Worm (Caenorhabditis elegans) whole organism, late embryonic: ENCODE results near the gene exc-7.

Experiments
- F13H6.1 ChIP-seq: sonication (generic microtip); optimal IDR thresholded peaks from 2 replicates; lab custom pipeline; 2016; ENCODE audit warnings: missing genetic modification characterization, missing compliant biosample characterization
- ceh-14 ChIP-seq: sonication (generic microtip); optimal IDR thresholded peaks from 2 replicates; lab custom pipeline; 2016; ENCODE audit warnings: missing genotype, missing genetic modification characterization, missing compliant biosample characterization
- ceh-18 ChIP-seq: sonication (generic microtip); optimal IDR thresholded peaks from 2 replicates; lab custom pipeline; 2016; ENCODE audit warnings: missing genetic modification characterization, missing compliant biosample characterization
- ceh-24 ChIP-seq: sonication (generic microtip); optimal IDR thresholded peaks from 2 replicates; lab custom pipeline; 2016; ENCODE audit warnings: mild to moderate bottlenecking, missing genetic modification characterization, missing compliant biosample characterization
- ceh-30 ChIP-seq: fragments of 150-350 bp; optimal IDR thresholded peaks from 2 replicates; lab custom pipeline; 2014; ENCODE audit warnings: missing biosample characterization, missing genetic modification characterization
- ceh-31 ChIP-seq: sonication (generic microtip); optimal IDR thresholded peaks from 2 replicates; lab custom pipeline; 2016; ENCODE audit warnings: missing genetic modification characterization, missing compliant biosample characterization
- ceh-34 ChIP-seq: sonication (generic microtip); optimal IDR thresholded peaks from 2 replicates; lab custom pipeline; 2016; ENCODE audit warnings: mild to moderate bottlenecking, missing genetic modification characterization, missing compliant biosample characterization
- ceh-45 ChIP-seq: fragments of 200-800 bp; sonication (Bioruptor generic); IDR thresholded peaks from 2 replicates; pipeline ENCODE4 v1.3.6; 2022; ENCODE audit warnings: missing genetic modification reagents, missing genetic modification characterization, missing compliant biosample characterization
- ceh-48 ChIP-seq: sonication (generic microtip); optimal IDR thresholded peaks from 2 replicates; lab custom pipeline; 2016; ENCODE audit warnings: missing genetic modification characterization, inconsistent platforms, missing compliant biosample characterization
- che-1 ChIP-seq: sonication (generic microtip); optimal IDR thresholded peaks from 2 replicates; lab custom pipeline; 2016; ENCODE audit warnings: mild to moderate bottlenecking, missing genetic modification characterization, missing compliant biosample characterization
- dmd-4 ChIP-seq: sonication (generic microtip); optimal IDR thresholded peaks from 2 replicates; lab custom pipeline; 2016; ENCODE audit warnings: borderline replicate concordance, missing genetic modification characterization, missing compliant biosample characterization
- dve-1 ChIP-seq: sonication (generic microtip); optimal IDR thresholded peaks from 2 replicates; lab custom pipeline; 2017; ENCODE audit warnings: antibody characterized with exemption, mild to moderate bottlenecking, missing genetic modification characterization, missing compliant biosample characterization
- elt-2 ChIP-seq: sonication (generic microtip); optimal IDR thresholded peaks from 2 replicates; lab custom pipeline; 2016; ENCODE audit warnings: missing genetic modification reagents, missing genetic modification characterization, missing compliant biosample characterization
- elt-4 ChIP-seq: sonication (generic microtip); optimal IDR thresholded peaks from 2 replicates; lab custom pipeline; 2016; ENCODE audit warnings: missing genetic modification characterization, missing compliant biosample characterization
- ets-4 ChIP-seq: sonication (generic microtip); optimal IDR thresholded peaks from 2 replicates; lab custom pipeline; 2016; ENCODE audit warnings: missing genetic modification characterization, missing compliant biosample characterization
- eyg-1 ChIP-seq: sonication (generic microtip); optimal IDR thresholded peaks from 2 replicates; lab custom pipeline; 2016; ENCODE audit warnings: missing genotype, missing genetic modification characterization, missing compliant biosample characterization
- fax-1 ChIP-seq: sonication (generic microtip); optimal IDR thresholded peaks from 2 replicates; lab custom pipeline; 2016; ENCODE audit warnings: missing genotype, missing genetic modification characterization, missing compliant biosample characterization
- fkh-10 ChIP-seq: fragments of 150-350 bp; optimal IDR thresholded peaks from 2 replicates; lab custom pipeline; 2014; ENCODE audit warnings: missing biosample characterization, missing genetic modification reagents, missing genetic modification characterization
- gmeb-2 ChIP-seq: sonication (generic microtip); optimal IDR thresholded peaks from 2 replicates; lab custom pipeline; 2016; ENCODE audit warnings: missing genetic modification characterization, inconsistent platforms, missing compliant biosample characterization
- hlh-15 ChIP-seq: sonication (generic microtip); optimal IDR thresholded peaks from 2 replicates; lab custom pipeline; 2016; ENCODE audit warnings: missing genetic modification characterization, missing compliant biosample characterization
- hlh-30 ChIP-seq: sonication (generic microtip); optimal IDR thresholded peaks from 2 replicates; lab custom pipeline; 2017; ENCODE audit warnings: antibody characterized with exemption, missing genetic modification characterization, missing compliant biosample characterization; ENCODE audit not compliant: insufficient read depth
- lim-6 ChIP-seq: sonication (generic microtip); optimal IDR thresholded peaks from 2 replicates; lab custom pipeline; 2016; ENCODE audit warnings: missing genetic modification characterization, missing compliant biosample characterization
- nhr-11 ChIP-seq: fragments of 150-350 bp; optimal IDR thresholded peaks from 2 replicates; lab custom pipeline; 2014; ENCODE audit warnings: missing biosample characterization, missing genetic modification characterization
- pag-3 ChIP-seq: sonication (generic microtip); optimal IDR thresholded peaks from 2 replicates; lab custom pipeline; 2016; ENCODE audit warnings: missing compliant biosample characterization, missing genetic modification characterization, borderline replicate concordance
- pax-1 ChIP-seq: fragments of 150-350 bp; optimal IDR thresholded peaks from 2 replicates; lab custom pipeline; 2014; ENCODE audit warnings: missing biosample characterization, missing genetic modification characterization
- pha-2 ChIP-seq: sonication (generic microtip); optimal IDR thresholded peaks from 2 replicates; lab custom pipeline; 2017; ENCODE audit warnings: mild to moderate bottlenecking, missing genetic modification characterization, missing compliant biosample characterization
- pha-4 ChIP-seq: fragments of 150-350 bp; optimal IDR thresholded peaks from 2 replicates; lab custom pipeline; 2018; ENCODE audit warnings: missing biosample characterization, missing genetic modification reagents, missing genetic modification characterization
- ref-2 ChIP-seq: sonication (generic microtip); optimal IDR thresholded peaks from 2 replicates; lab custom pipeline; 2016; ENCODE audit warnings: missing genetic modification characterization, missing compliant biosample characterization
- rnt-1 ChIP-seq: sonication (generic microtip); optimal IDR thresholded peaks from 2 replicates; lab custom pipeline; 2016; ENCODE audit warnings: missing genetic modification characterization, missing compliant biosample characterization
- sdc-2 ChIP-seq: sonication (generic microtip); optimal IDR thresholded peaks from 2 replicates; lab custom pipeline; 2016; ENCODE audit warnings: missing genotype, missing genetic modification characterization, missing compliant biosample characterization
- sox-2 ChIP-seq: fragments of 200-800 bp; sonication (Bioruptor generic); IDR thresholded peaks from 2 replicates; pipeline ENCODE4 v1.3.6; 2022; ENCODE audit warnings: missing genetic modification reagents, missing genetic modification characterization, missing compliant biosample characterization
- tbx-2 ChIP-seq: sonication (generic microtip); optimal IDR thresholded peaks from 2 replicates; lab custom pipeline; 2016; ENCODE audit warnings: missing genetic modification characterization, missing compliant biosample characterization
- unc-3 ChIP-seq, 2 experiments: fragments of 200-800 bp in 1 of 2; sonication (Bioruptor generic) in 1 of 2; sonication (generic microtip) in 1 of 2; conservative IDR thresholded peaks in 1 of 2; optimal IDR thresholded peaks in 1 of 2; 2 replicates each; pipeline versions ENCODE4 v1.3.6 to Lab custom; 2016 to 2022; ENCODE audit warnings: missing compliant biosample characterization in 2 of 2, missing genetic modification characterization in 2 of 2, missing genetic modification reagents in 1 of 2
- unc-42 ChIP-seq: sonication (generic microtip); optimal IDR thresholded peaks from 2 replicates; lab custom pipeline; 2016; ENCODE audit warnings: missing genotype, missing genetic modification characterization, missing compliant biosample characterization
- unc-86 ChIP-seq: sonication (generic microtip); optimal IDR thresholded peaks from 2 replicates; lab custom pipeline; 2016; ENCODE audit warnings: missing genetic modification characterization, missing compliant biosample characterization
- ztf-16 ChIP-seq: sonication (generic microtip); optimal IDR thresholded peaks from 2 replicates; lab custom pipeline; 2017; ENCODE audit warnings: missing genetic modification characterization, missing compliant biosample characterization

The exc-7 gene

DNA sequence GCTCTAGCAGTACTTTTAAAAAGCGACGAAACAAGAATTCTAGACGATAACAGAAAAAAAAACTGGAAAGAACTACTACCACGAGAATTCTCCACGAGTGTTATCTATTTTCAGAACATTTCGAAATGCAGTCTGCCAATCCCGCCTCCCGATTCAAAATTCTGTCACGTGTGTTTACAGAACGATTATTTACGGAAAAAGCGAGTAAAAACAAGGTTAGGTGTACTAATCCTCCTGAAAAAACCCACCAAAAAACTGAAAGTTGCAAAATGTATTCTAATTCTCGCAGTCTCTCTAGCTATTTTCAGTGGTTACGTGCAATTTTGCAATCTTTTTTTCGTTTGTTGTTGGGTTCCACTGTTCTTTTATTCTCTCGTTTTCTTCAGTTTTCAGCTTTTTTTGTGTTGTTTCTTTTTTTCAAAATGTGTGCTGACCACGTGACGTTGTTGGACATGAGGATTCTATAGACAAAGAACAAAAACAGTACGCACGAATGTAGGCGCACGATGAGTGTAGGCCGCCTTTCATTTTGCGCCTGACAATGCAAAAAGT lies 30.8 kb downstream of the exc-7 start:
- TF ChIP-seq elt-4 (tag; lab: Kevin White, UChicago) (no peak), ceh-31 (tag; lab: Kevin White, UChicago) (no peak), ztf-16 (tag; lab: Kevin White, UChicago) (no peak), unc-3 (GFP tag; conservative IDR thresholded peaks at IDR 0.05; lab: Robert Waterston, UW) (no peak), unc-3 (tag; optimal IDR thresholded peaks at IDR 0.05; lab: Kevin White, UChicago) (no peak), fkh-10 (GFP tag; lab: Kevin White, UChicago) (no peak), fax-1 (tag; lab: Kevin White, UChicago) (no peak), ceh-48 (no peak), ceh-30 (no peak), che-1 (no peak), tbx-2 (tag; lab: Kevin White, UChicago) (no peak), unc-42 (no peak), sox-2 (GFP tag; lab: Robert Waterston, UW) (no peak), eyg-1 (tag; lab: Kevin White, UChicago) (no peak), dve-1 (tag; lab: Kevin White, UChicago) (no peak), gmeb-2 (tag; lab: Kevin White, UChicago) (no peak), lim-6 (tag; lab: Kevin White, UChicago) (no peak), ceh-45 (no peak), rnt-1 (tag; lab: Kevin White, UChicago) (no peak), unc-86 (tag; lab: Kevin White, UChicago) (no peak), F13H6.1 (tag; lab: Kevin White, UChicago) (no peak)

DNA sequence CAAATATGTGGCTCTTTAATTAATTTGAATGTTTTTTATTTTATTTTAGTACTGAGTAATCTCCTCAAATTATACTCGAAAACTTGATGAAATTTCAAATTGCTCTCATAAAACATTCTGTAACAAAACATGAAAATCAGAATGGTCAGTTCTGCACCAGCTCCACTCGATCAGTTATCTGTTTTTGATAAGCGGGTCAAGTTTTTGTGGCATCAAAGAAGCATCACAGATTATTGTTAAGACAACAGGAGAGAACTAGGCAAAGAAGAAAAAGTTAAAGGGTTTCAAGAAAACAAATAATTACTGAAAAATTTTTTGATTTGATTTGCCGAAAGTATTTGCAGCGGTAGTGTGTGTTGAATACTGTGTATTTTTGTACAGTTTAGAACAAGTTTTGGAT lies 31.4 kb downstream of the exc-7 start:
- TF ChIP-seq ceh-14 (no peak), pag-3 (tag; lab: Kevin White, UChicago) (no peak), unc-3 (GFP tag; conservative IDR thresholded peaks at IDR 0.05; lab: Robert Waterston, UW) (no peak), unc-3 (tag; optimal IDR thresholded peaks at IDR 0.05; lab: Kevin White, UChicago) (no peak), sdc-2 (tag; lab: Kevin White, UChicago) (no peak), fax-1 (tag; lab: Kevin White, UChicago) (no peak), pax-1 (tag; lab: Kevin White, UChicago) (no peak), hlh-30 (no peak)
- TF ChIP-seq, all 69 proteins: peak for 0

DNA sequence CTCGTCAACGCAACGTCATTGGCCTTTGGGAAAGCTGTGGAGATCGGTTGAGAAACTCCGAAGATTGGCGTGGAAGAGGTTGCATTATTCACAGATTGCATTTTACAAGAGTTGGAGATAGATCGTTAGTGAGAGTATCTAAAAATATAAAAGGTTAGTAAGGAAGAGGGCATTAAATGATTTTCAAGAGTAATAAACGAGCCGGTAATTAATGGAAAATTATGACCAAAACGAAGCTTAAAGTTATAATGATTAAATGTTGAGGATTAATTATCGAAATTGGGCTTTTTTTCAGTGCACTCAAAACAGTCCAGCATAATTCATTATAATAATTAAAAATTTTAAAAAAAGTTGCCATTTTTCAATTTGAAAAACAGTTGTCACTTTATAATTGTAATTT lies 33.5 kb downstream of the exc-7 start, which contains the start of gene pap-2:
pap-2 (minus strand) TSS at position 101 of the 400 bp plus-strand sequence.
- TF ChIP-seq ceh-30: no peak
- no peak for TF ChIP-seq hlh-15
- TF ChIP-seq ceh-14: no peak
- TF ChIP-seq ceh-24 (tag; lab: Kevin White, UChicago): no peak
- no peak for TF ChIP-seq ceh-18 (tag; lab: Kevin White, UChicago)
- TF ChIP-seq lim-6 (tag; lab: Kevin White, UChicago): no peak
- TF ChIP-seq elt-4 (tag; lab: Kevin White, UChicago): no peak
- TF ChIP-seq pha-2 (tag; lab: Kevin White, UChicago): no peak
- no peak for TF ChIP-seq pha-4 (tag; lab: Kevin White, UChicago)
- TF ChIP-seq ceh-34 (tag; lab: Kevin White, UChicago): no peak
- no peak for TF ChIP-seq fkh-10 (GFP tag; lab: Kevin White, UChicago)
- no peak for TF ChIP-seq che-1
- no peak for TF ChIP-seq dmd-4 (tag; lab: Kevin White, UChicago)
- TF ChIP-seq elt-2 (tag; lab: Kevin White, UChicago): no peak
- no peak for TF ChIP-seq ztf-16 (tag; lab: Kevin White, UChicago)
- no peak for TF ChIP-seq ref-2 (tag; lab: Kevin White, UChicago)
- no peak for TF ChIP-seq nhr-11 (tag; lab: Kevin White, UChicago)
- no peak for TF ChIP-seq ceh-48
- no peak for TF ChIP-seq ets-4 (tag; lab: Kevin White, UChicago)
- TF ChIP-seq, all 69 proteins: peak for 0
